Fruit fly (Drosophila melanogaster): ENCODE data around the gene Klp31E.

- TF ChIP-seq Oli (tag; optimal IDR thresholded peaks at IDR 0.05) (no peak), H2.0 (GFP tag; IDR thresholded peaks at IDR 0.05) (no peak), CG3281 (GFP tag; optimal IDR thresholded peaks at IDR 0.05) (no peak), ATbp (GFP tag; optimal IDR thresholded peaks at IDR 0.05) (no peak), pho (GFP tag; optimal IDR thresholded peaks at IDR 0.05) (no peak), br (optimal IDR thresholded peaks at IDR 0.05) (no peak), Dref (GFP tag; IDR thresholded peaks at IDR 0.05) (peak; percentile 94)
These were observed 23.5 kb downstream of the Klp31E start, which contains the start of gene STUB1 for dm6 chr2L:10437317-10437716.

All from whole organism, embryonic.